Worm (Caenorhabditis elegans) whole organism, late embryonic: ENCODE measurements around the gene F15D4.5.

Experiments
- C38D4.7 ChIP-seq: fragments of 200-800 bp; sonication (Bioruptor generic); optimal IDR thresholded peaks from 2 replicates; lab custom pipeline; 2018; ENCODE audit warnings: mild to moderate bottlenecking, missing genetic modification characterization, moderate library complexity, missing compliant biosample characterization
- Y22D7AL.16 ChIP-seq: sonication (generic microtip); optimal IDR thresholded peaks from 2 replicates; lab custom pipeline; 2016; ENCODE audit warnings: missing genetic modification characterization, missing compliant biosample characterization
- ama-1 ChIP-seq: fragments of 150-350 bp; optimal IDR thresholded peaks from 2 replicates; lab custom pipeline; 2014
- ceh-14 ChIP-seq: sonication (generic microtip); optimal IDR thresholded peaks from 2 replicates; lab custom pipeline; 2016; ENCODE audit warnings: missing genotype, missing genetic modification characterization, missing compliant biosample characterization
- ceh-18 ChIP-seq: sonication (generic microtip); optimal IDR thresholded peaks from 2 replicates; lab custom pipeline; 2016; ENCODE audit warnings: missing genetic modification characterization, missing compliant biosample characterization
- ceh-2 ChIP-seq: sonication (generic microtip); optimal IDR thresholded peaks from 2 replicates; lab custom pipeline; 2016; ENCODE audit warnings: missing genotype, missing genetic modification characterization, missing compliant biosample characterization
- ceh-31 ChIP-seq: sonication (generic microtip); optimal IDR thresholded peaks from 2 replicates; lab custom pipeline; 2016; ENCODE audit warnings: missing genetic modification characterization, missing compliant biosample characterization
- ceh-34 ChIP-seq: sonication (generic microtip); optimal IDR thresholded peaks from 2 replicates; lab custom pipeline; 2016; ENCODE audit warnings: mild to moderate bottlenecking, missing genetic modification characterization, missing compliant biosample characterization
- ceh-48 ChIP-seq: sonication (generic microtip); optimal IDR thresholded peaks from 2 replicates; lab custom pipeline; 2016; ENCODE audit warnings: missing genetic modification characterization, inconsistent platforms, missing compliant biosample characterization
- ceh-6 ChIP-seq: fragments of 200-800 bp; sonication (Bioruptor generic); optimal IDR thresholded peaks from 2 replicates; lab custom pipeline; 2018; ENCODE audit warnings: mild to moderate bottlenecking, missing genetic modification characterization, missing compliant biosample characterization
- ceh-9 ChIP-seq: sonication (generic microtip); optimal IDR thresholded peaks from 2 replicates; lab custom pipeline; 2016; ENCODE audit warnings: mild to moderate bottlenecking, missing genetic modification characterization, inconsistent platforms, missing compliant biosample characterization
- dmd-4 ChIP-seq: sonication (generic microtip); optimal IDR thresholded peaks from 2 replicates; lab custom pipeline; 2016; ENCODE audit warnings: borderline replicate concordance, missing genetic modification characterization, missing compliant biosample characterization
- dve-1 ChIP-seq: sonication (generic microtip); optimal IDR thresholded peaks from 2 replicates; lab custom pipeline; 2017; ENCODE audit warnings: antibody characterized with exemption, mild to moderate bottlenecking, missing genetic modification characterization, missing compliant biosample characterization
- elt-2 ChIP-seq: sonication (generic microtip); optimal IDR thresholded peaks from 2 replicates; lab custom pipeline; 2016; ENCODE audit warnings: missing genetic modification reagents, missing genetic modification characterization, missing compliant biosample characterization
- fax-1 ChIP-seq: sonication (generic microtip); optimal IDR thresholded peaks from 2 replicates; lab custom pipeline; 2016; ENCODE audit warnings: missing genotype, missing genetic modification characterization, missing compliant biosample characterization
- fkh-6 ChIP-seq: sonication (generic microtip); optimal IDR thresholded peaks from 2 replicates; lab custom pipeline; 2016; ENCODE audit warnings: missing genetic modification characterization, missing compliant biosample characterization
- gmeb-2 ChIP-seq: sonication (generic microtip); optimal IDR thresholded peaks from 2 replicates; lab custom pipeline; 2016; ENCODE audit warnings: missing genetic modification characterization, inconsistent platforms, missing compliant biosample characterization
- hlh-13 ChIP-seq: fragments of 200-800 bp; sonication (Bioruptor generic); optimal IDR thresholded peaks from 2 replicates; lab custom pipeline; 2018; ENCODE audit warnings: mild to moderate bottlenecking, missing genetic modification characterization, missing compliant biosample characterization
- hlh-30 ChIP-seq: sonication (generic microtip); optimal IDR thresholded peaks from 2 replicates; lab custom pipeline; 2017; ENCODE audit warnings: antibody characterized with exemption, missing genetic modification characterization, missing compliant biosample characterization; ENCODE audit not compliant: insufficient read depth
- hlh-8 ChIP-seq: sonication (generic microtip); optimal IDR thresholded peaks from 2 replicates; lab custom pipeline; 2016; ENCODE audit warnings: missing genotype, missing genetic modification characterization, missing compliant biosample characterization
- lim-6 ChIP-seq: sonication (generic microtip); optimal IDR thresholded peaks from 2 replicates; lab custom pipeline; 2016; ENCODE audit warnings: missing genetic modification characterization, missing compliant biosample characterization
- lin-11 ChIP-seq: fragments of 200-800 bp; sonication (Bioruptor generic); optimal IDR thresholded peaks from 2 replicates; lab custom pipeline; 2018; ENCODE audit warnings: mild to moderate bottlenecking, missing genetic modification characterization, missing compliant biosample characterization
- mec-3 ChIP-seq: sonication (generic microtip); optimal IDR thresholded peaks from 2 replicates; lab custom pipeline; 2016; ENCODE audit warnings: borderline replicate concordance, missing genetic modification characterization, missing compliant biosample characterization
- nhr-11 ChIP-seq: fragments of 150-350 bp; optimal IDR thresholded peaks from 2 replicates; lab custom pipeline; 2014; ENCODE audit warnings: missing biosample characterization, missing genetic modification characterization
- nhr-232 ChIP-seq: sonication (generic microtip); optimal IDR thresholded peaks from 2 replicates; lab custom pipeline; 2016; ENCODE audit warnings: missing genetic modification characterization, missing compliant biosample characterization
- npax-4 ChIP-seq: sonication (generic microtip); optimal IDR thresholded peaks from 2 replicates; lab custom pipeline; 2016; ENCODE audit warnings: missing genetic modification characterization, missing compliant biosample characterization
- pat-9 ChIP-seq: fragments of 200-800 bp; sonication (Bioruptor generic); optimal IDR thresholded peaks from 2 replicates; lab custom pipeline; 2018; ENCODE audit warnings: mild to moderate bottlenecking, missing genetic modification characterization, moderate library complexity, missing compliant biosample characterization
- pax-1 ChIP-seq: fragments of 150-350 bp; optimal IDR thresholded peaks from 2 replicates; lab custom pipeline; 2014; ENCODE audit warnings: missing biosample characterization, missing genetic modification characterization
- pha-2 ChIP-seq: sonication (generic microtip); optimal IDR thresholded peaks from 2 replicates; lab custom pipeline; 2017; ENCODE audit warnings: mild to moderate bottlenecking, missing genetic modification characterization, missing compliant biosample characterization
- pha-4 ChIP-seq: fragments of 150-350 bp; optimal IDR thresholded peaks from 2 replicates; lab custom pipeline; 2018; ENCODE audit warnings: missing biosample characterization, missing genetic modification reagents, missing genetic modification characterization
- sdc-2 ChIP-seq: sonication (generic microtip); optimal IDR thresholded peaks from 2 replicates; lab custom pipeline; 2016; ENCODE audit warnings: missing genotype, missing genetic modification characterization, missing compliant biosample characterization
- syd-9 ChIP-seq: sonication (generic microtip); optimal IDR thresholded peaks from 2 replicates; lab custom pipeline; 2016; ENCODE audit warnings: mild to moderate bottlenecking, missing genetic modification characterization, moderate library complexity, missing compliant biosample characterization
- tbx-2 ChIP-seq: sonication (generic microtip); optimal IDR thresholded peaks from 2 replicates; lab custom pipeline; 2016; ENCODE audit warnings: missing genetic modification characterization, missing compliant biosample characterization
- ttx-3 ChIP-seq: sonication (generic microtip); optimal IDR thresholded peaks from 2 replicates; lab custom pipeline; 2016; ENCODE audit warnings: missing genetic modification reagents, missing genetic modification characterization, missing compliant biosample characterization
- unc-86 ChIP-seq: sonication (generic microtip); optimal IDR thresholded peaks from 2 replicates; lab custom pipeline; 2016; ENCODE audit warnings: missing genetic modification characterization, missing compliant biosample characterization
- zip-5 ChIP-seq: sonication (generic microtip); optimal IDR thresholded peaks from 2 replicates; lab custom pipeline; 2016; ENCODE audit warnings: missing genetic modification characterization, missing compliant biosample characterization
- ztf-16 ChIP-seq: sonication (generic microtip); optimal IDR thresholded peaks from 2 replicates; lab custom pipeline; 2017; ENCODE audit warnings: missing genetic modification characterization, missing compliant biosample characterization

Gene F15D4.5

DNA sequence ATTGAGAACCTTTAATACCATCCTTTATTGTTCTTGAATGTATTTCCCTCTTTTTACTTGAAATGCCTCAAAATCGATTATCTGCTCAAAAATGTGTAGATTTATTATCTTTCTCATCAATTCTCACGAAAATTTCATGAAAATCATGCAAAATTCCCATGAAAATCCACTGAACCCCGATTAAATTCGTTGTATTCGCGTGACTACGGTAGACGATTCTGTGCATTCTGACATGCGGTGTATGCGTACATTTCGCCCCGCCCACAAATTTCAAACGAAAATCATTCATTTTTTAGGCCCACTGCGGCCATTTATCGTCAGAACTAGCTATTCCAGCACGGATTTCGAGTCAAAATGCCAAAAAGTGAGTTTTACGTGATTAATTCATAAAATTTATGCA, at the start of gene F15D4.5:
Gene F15D4.5, plus strand, starts transcription at position 301 of the 400 bp plus-strand sequence.
- TF ChIP-seq ceh-2 (tag; lab: Kevin White, UChicago) (no peak), ceh-9 (no peak), fkh-6 (tag; lab: Kevin White, UChicago) (no peak), ceh-48 (tag; lab: Kevin White, UChicago) (no peak), nhr-232 (tag; lab: Kevin White, UChicago) (no peak), lin-11 (tag; lab: Kevin White, UChicago) (no peak), ztf-16 (tag; lab: Kevin White, UChicago) (no peak), ceh-18 (tag; lab: Kevin White, UChicago) (no peak), ttx-3 (tag; lab: Kevin White, UChicago) (no peak), mec-3 (tag; lab: Kevin White, UChicago) (no peak), pax-1 (no peak), pha-4 (tag; lab: Kevin White, UChicago) (no peak), dmd-4 (tag; lab: Kevin White, UChicago) (no peak)

DNA sequence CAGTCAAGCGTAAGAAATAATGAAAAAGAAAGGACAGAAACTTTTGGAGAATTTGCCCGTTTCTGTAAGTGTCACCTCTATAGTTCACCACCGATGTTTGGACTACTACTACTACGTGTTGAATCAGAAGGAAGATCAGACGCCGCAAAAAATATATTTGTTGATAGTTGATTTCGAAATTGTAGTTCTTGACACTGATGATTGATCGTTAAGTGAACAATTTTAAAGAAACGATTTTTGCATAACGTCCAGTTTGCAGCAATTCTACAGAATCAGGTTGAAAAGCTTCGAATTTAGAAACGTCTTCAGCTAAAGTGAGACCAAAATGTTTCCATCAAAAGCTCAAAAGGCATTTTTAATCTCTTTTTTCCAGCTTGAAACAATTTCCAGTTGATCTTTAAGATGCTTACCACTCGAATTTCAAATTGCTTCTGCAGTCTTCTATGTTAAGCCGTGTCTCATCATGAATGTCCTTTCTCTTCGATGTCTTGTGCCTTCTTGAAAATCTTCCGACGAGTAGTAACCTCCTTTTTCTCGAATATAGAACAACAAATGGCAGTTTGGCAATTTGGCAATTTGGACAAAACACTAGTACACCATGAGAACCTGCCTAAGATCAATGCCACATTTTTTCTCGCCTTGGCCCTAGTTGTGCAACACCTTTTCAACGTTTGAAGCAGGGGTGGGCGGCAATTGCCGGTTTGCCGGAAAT, 49.3 kb upstream of the F15D4.5 start:
- TF ChIP-seq fkh-6 (tag; lab: Kevin White, UChicago) (no peak), dmd-4 (tag; lab: Kevin White, UChicago) (no peak), pax-1 (no peak), ceh-31 (tag; lab: Kevin White, UChicago) (no peak)

DNA sequence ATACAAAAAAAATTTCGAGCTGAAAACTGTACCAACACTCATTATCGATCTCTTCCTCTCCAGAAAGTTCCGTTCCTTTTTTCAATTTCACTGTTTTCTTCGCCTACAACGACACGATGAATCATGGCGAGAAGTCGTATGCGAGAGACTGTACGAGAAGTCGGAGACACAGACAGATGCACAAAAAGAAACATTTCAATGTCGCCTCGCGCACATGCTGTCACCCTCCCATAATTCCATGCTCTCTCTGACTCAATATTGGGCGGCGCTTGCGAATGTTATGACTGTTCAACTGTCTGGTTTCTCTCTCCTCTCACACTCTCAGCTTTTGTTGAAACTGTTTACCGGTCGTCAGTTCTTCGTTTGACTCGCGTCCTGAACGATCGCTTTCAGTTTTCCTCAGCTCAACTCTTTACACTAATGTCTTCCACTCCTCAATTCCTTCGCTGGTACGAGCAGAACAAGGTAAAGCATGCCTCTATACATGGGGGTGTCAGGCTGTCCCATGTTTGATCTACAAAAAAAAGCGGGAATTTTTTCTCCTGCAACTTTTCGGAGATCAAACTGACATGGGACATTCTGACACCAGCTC, 48.4 kb upstream of the F15D4.5 start:
- TF ChIP-seq dve-1 (tag; lab: Kevin White, UChicago) (no peak), hlh-30 (tag; lab: Kevin White, UChicago) (no peak), mec-3 (tag; lab: Kevin White, UChicago) (no peak), ama-1 (lab: Kevin White, UChicago) (no peak), zip-5 (tag; lab: Kevin White, UChicago) (no peak), ceh-34 (no peak), ceh-31 (tag; lab: Kevin White, UChicago) (no peak), ceh-18 (tag; lab: Kevin White, UChicago) (no peak), hlh-8 (tag; lab: Kevin White, UChicago) (no peak), sdc-2 (no peak), C38D4.7 (GFP tag; lab: Kevin White, UChicago) (no peak), ceh-6 (GFP tag; lab: Kevin White, UChicago) (no peak), pha-4 (tag; lab: Kevin White, UChicago) (no peak), elt-2 (tag; lab: Kevin White, UChicago) (no peak), ceh-14 (no peak), Y22D7AL.16 (tag; lab: Kevin White, UChicago) (no peak), pha-2 (no peak), npax-4 (tag; lab: Kevin White, UChicago) (no peak), nhr-11 (tag; lab: Kevin White, UChicago) (no peak), gmeb-2 (tag; lab: Kevin White, UChicago) (no peak)
- TF ChIP-seq, all 69 proteins: peak for 0

DNA sequence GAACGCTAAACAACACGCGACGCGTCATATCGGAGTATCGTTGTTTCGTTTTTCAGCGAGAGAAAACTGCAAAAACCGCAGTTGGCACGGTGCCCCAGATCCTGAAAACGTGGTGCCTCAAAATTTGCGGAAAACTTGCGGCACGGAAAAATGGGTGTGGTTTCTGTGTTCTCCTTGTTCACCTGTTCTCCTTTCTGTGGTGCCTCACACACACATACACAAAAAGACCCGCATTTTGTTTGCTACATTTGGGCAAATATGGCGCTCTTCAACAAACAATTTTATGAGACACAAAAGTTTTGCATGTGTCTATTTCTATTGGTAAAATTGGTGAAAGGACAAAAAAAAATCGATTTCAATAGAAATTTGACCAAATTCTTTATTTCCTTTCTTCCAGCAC, 46.3 kb upstream of the F15D4.5 start:
- peak; percentile 35 for TF ChIP-seq ceh-31 (tag; lab: Kevin White, UChicago)
- TF ChIP-seq hlh-13 (GFP tag; lab: Kevin White, UChicago), result no peak
- no peak for TF ChIP-seq ttx-3 (tag; lab: Kevin White, UChicago)
- TF ChIP-seq gmeb-2 (tag; lab: Kevin White, UChicago), result no peak
- no peak for TF ChIP-seq dmd-4 (tag; lab: Kevin White, UChicago)
- TF ChIP-seq tbx-2 (tag; lab: Kevin White, UChicago), result peak; percentile 40
- no peak for TF ChIP-seq ceh-14
- no peak for TF ChIP-seq lim-6
- no peak for TF ChIP-seq lin-11 (tag; lab: Kevin White, UChicago)
- TF ChIP-seq fax-1 (tag; lab: Kevin White, UChicago), result no peak
- TF ChIP-seq syd-9, result no peak
- TF ChIP-seq unc-86 (tag; lab: Kevin White, UChicago), result no peak
- no peak for TF ChIP-seq hlh-8 (tag; lab: Kevin White, UChicago)
- TF ChIP-seq pat-9 (tag; lab: Kevin White, UChicago), result no peak
- TF ChIP-seq, all 69 proteins: peak for 2
